Worm (Caenorhabditis elegans) whole organism, young adult: ENCODE measurements around the gene flp-9.
"Not testable (repeated sequence)": the region's sequence is repeated elsewhere in the genome, so short reads cannot be mapped to it uniquely, and the experiment has no call there.

Experiments used
- F22D6.2 ChIP-seq: sonication (generic microtip); optimal IDR thresholded peaks from 2 replicates; lab custom pipeline; 2016; ENCODE audit warnings: mild to moderate bottlenecking, missing genetic modification characterization, missing compliant biosample characterization
- F55B11.4 ChIP-seq: sonication (generic microtip); optimal IDR thresholded peaks from 2 replicates; lab custom pipeline; 2016; ENCODE audit warnings: missing compliant biosample characterization, missing genetic modification characterization, borderline replicate concordance; ENCODE audit not compliant: insufficient read depth
- nhr-120 ChIP-seq: fragments of 200-800 bp; sonication (Bioruptor generic); IDR thresholded peaks from 2 replicates; pipeline ENCODE4 v1.3.6; 2022; ENCODE audit warnings: missing genetic modification characterization, missing compliant biosample characterization
- nhr-179 ChIP-seq: sonication (generic microtip); optimal IDR thresholded peaks from 2 replicates; lab custom pipeline; 2016; ENCODE audit warnings: mild to moderate bottlenecking, missing genetic modification characterization, missing compliant biosample characterization
- pha-4 ChIP-seq: fragments of 150-350 bp; sonication (generic microtip); optimal IDR thresholded peaks from 2 replicates; lab custom pipeline; 2014; ENCODE audit warnings: missing biosample characterization, missing genetic modification reagents, missing genetic modification characterization
- snpc-4 ChIP-seq, 5 experiments: fragments of 150-350 bp in 1 of 5; sonication (generic microtip) in 4 of 5; optimal IDR thresholded peaks; 2 replicates each; lab custom pipeline; 2014 to 2018; ENCODE audit warnings: missing genetic modification characterization in 5 of 5, missing biosample characterization in 3 of 5, antibody characterized with exemption in 2 of 5, mild to moderate bottlenecking in 2 of 5, missing compliant biosample characterization in 2 of 5, missing genotype in 2 of 5, moderate library complexity in 2 of 5, missing genetic modification reagents in 1 of 5
- sptf-2 ChIP-seq: fragments of 200-800 bp; sonication (Bioruptor generic); optimal IDR thresholded peaks from 2 replicates; lab custom pipeline; 2018; ENCODE audit warnings: mild to moderate bottlenecking, missing genetic modification characterization, missing compliant biosample characterization

- not testable (repeated sequence) for TF ChIP-seq snpc-4 (GFP tag; optimal IDR thresholded peaks at IDR 0.05; lab: Kevin White, UChicago); snpc-4 (tag; optimal IDR thresholded peaks at IDR 0.05; lab: Kevin White, UChicago); sptf-2; F22D6.2 (tag; lab: Kevin White, UChicago); pha-4 (tag; lab: Kevin White, UChicago); nhr-120; F55B11.4 (tag; lab: Kevin White, UChicago); nhr-179 (tag; lab: Kevin White, UChicago)
Measured at ce11 chrIV:12730624-12731023, 26.7 kb downstream of the flp-9 start.
